Fruit fly (Drosophila melanogaster): ENCODE data around the gene Polr3D.

The Polr3D gene

dm6 chr3L:18109459-18109863 lies at the start of gene Polr3D, which contains the start of gene mus304:
Gene Polr3D (minus strand): TSS chr3L:18109574.
Gene mus304 (plus strand): TSS chr3L:18109814.
- TF ChIP-seq pan (optimal IDR thresholded peaks at IDR 0.05) (no peak), foxo (GFP tag; optimal IDR thresholded peaks at IDR 0.05) (peak in 1 of 2 experiments; percentile 51), Myc (optimal IDR thresholded peaks at IDR 0.05) (no peak), tai (GFP tag; optimal IDR thresholded peaks at IDR 0.05) (no peak), dl (GFP tag; optimal IDR thresholded peaks at IDR 0.05; ENCODE audit: insufficient read depth in 1 of 2, partially characterized antibody in 2 of 2) (no peak), h (GFP tag; optimal IDR thresholded peaks at IDR 0.05) (peak; percentile 40), Hnf4 (GFP tag; optimal IDR thresholded peaks at IDR 0.05) (peak; percentile 20), N (GFP tag; optimal IDR thresholded peaks at IDR 0.05) (no peak), Jra (GFP tag; optimal IDR thresholded peaks at IDR 0.05) (no peak), GATAd (GFP tag; optimal IDR thresholded peaks at IDR 0.05) (no peak), sv (GFP tag; optimal IDR thresholded peaks at IDR 0.05) (no peak), sage (GFP tag; optimal IDR thresholded peaks at IDR 0.05) (no peak), woc (GFP tag; optimal IDR thresholded peaks at IDR 0.05) (no peak), OdsH (GFP tag; optimal IDR thresholded peaks at IDR 0.05) (peak; percentile 24), Dif (GFP tag; optimal IDR thresholded peaks at IDR 0.05; ENCODE audit: partially characterized antibody) (no peak), Rel (GFP tag; optimal IDR thresholded peaks at IDR 0.05) (no peak), Rel (tag; optimal IDR thresholded peaks at IDR 0.05) (peak; percentile 1), Sp1 (GFP tag; optimal IDR thresholded peaks at IDR 0.05) (peak; percentile 28), br (GFP tag; optimal IDR thresholded peaks at IDR 0.05) (no peak), Hr78 (GFP tag; optimal IDR thresholded peaks at IDR 0.05) (no peak), psq (GFP tag; optimal IDR thresholded peaks at IDR 0.05) (peak; percentile 19), CG32264 (GFP tag; optimal IDR thresholded peaks at IDR 0.05) (no peak), CrebA (GFP tag; optimal IDR thresholded peaks at IDR 0.05; ENCODE audit: borderline replicate concordance) (no peak), HLH106 (tag; optimal IDR thresholded peaks at IDR 0.05) (peak; percentile 61), Hr83 (GFP tag; optimal IDR thresholded peaks at IDR 0.05; ENCODE audit: poor library complexity, severe bottlenecking) (no peak), usp (GFP tag; optimal IDR thresholded peaks at IDR 0.05) (no peak), Abd-B (GFP tag; optimal IDR thresholded peaks at IDR 0.05) (no peak), CG9705 (GFP tag; optimal IDR thresholded peaks at IDR 0.05) (peak; percentile 65), jim (GFP tag; optimal IDR thresholded peaks at IDR 0.05) (no peak), fru (GFP tag; optimal IDR thresholded peaks at IDR 0.05) (peak; percentile 18), dsf (GFP tag; optimal IDR thresholded peaks at IDR 0.05; ENCODE audit: borderline replicate concordance) (peak; percentile 13), Vsx2 (GFP tag; optimal IDR thresholded peaks at IDR 0.05; ENCODE audit: partially characterized antibody) (no peak), brk (GFP tag; optimal IDR thresholded peaks at IDR 0.05) (no peak), Mio (GFP tag; optimal IDR thresholded peaks at IDR 0.05) (no peak), lola (GFP tag; optimal IDR thresholded peaks at IDR 0.05) (no peak), dmrt93B (GFP tag; optimal IDR thresholded peaks at IDR 0.05) (no peak), ey (GFP tag; optimal IDR thresholded peaks at IDR 0.05) (peak; percentile 47), rgr (GFP tag; optimal IDR thresholded peaks at IDR 0.05) (peak; percentile 23), Dfd (GFP tag; optimal IDR thresholded peaks at IDR 0.05) (no peak)

dm6 chr3L:18154140-18154539 lies 44.8 kb upstream of the Polr3D start:
- TF ChIP-seq CrebA (GFP tag; optimal IDR thresholded peaks at IDR 0.05; ENCODE audit: borderline replicate concordance), result no peak
- no peak for TF ChIP-seq Rel (GFP tag; optimal IDR thresholded peaks at IDR 0.05)
- TF ChIP-seq Rel (tag; optimal IDR thresholded peaks at IDR 0.05), result peak; percentile 97

dm6 chr3L:18148418-18148973 lies 39.1 kb upstream of the Polr3D start, which contains the start of gene CG7330:
Gene CG7330 (plus strand): TSS chr3L:18148923.
- peak; percentile 88 for TF ChIP-seq Sp1 (GFP tag; optimal IDR thresholded peaks at IDR 0.05)
- TF ChIP-seq Hnf4 (GFP tag; optimal IDR thresholded peaks at IDR 0.05), result peak; percentile 65
- TF ChIP-seq woc (GFP tag; optimal IDR thresholded peaks at IDR 0.05), result peak; percentile 10
- TF ChIP-seq br (GFP tag; optimal IDR thresholded peaks at IDR 0.05), result peak; percentile 58
- no peak for TF ChIP-seq dl (GFP tag; optimal IDR thresholded peaks at IDR 0.05; ENCODE audit: insufficient read depth in 1 of 2, partially characterized antibody in 2 of 2)
- TF ChIP-seq jim (GFP tag; optimal IDR thresholded peaks at IDR 0.05), result no peak
- peak; percentile 77 for TF ChIP-seq fru (GFP tag; optimal IDR thresholded peaks at IDR 0.05)
- TF ChIP-seq Vsx2 (GFP tag; optimal IDR thresholded peaks at IDR 0.05; ENCODE audit: partially characterized antibody), result no peak
- TF ChIP-seq CG32264 (GFP tag; optimal IDR thresholded peaks at IDR 0.05), result no peak
- peak; percentile 76 for TF ChIP-seq dmrt93B (GFP tag; optimal IDR thresholded peaks at IDR 0.05)
- peak; percentile 87 for TF ChIP-seq sv (GFP tag; optimal IDR thresholded peaks at IDR 0.05)
- no peak for TF ChIP-seq Dfd (GFP tag; optimal IDR thresholded peaks at IDR 0.05)
- TF ChIP-seq CG9705 (GFP tag; optimal IDR thresholded peaks at IDR 0.05), result peak; percentile 58
- no peak for TF ChIP-seq CrebA (GFP tag; optimal IDR thresholded peaks at IDR 0.05; ENCODE audit: borderline replicate concordance)
- no peak for TF ChIP-seq N (GFP tag; optimal IDR thresholded peaks at IDR 0.05)
- TF ChIP-seq usp (GFP tag; optimal IDR thresholded peaks at IDR 0.05), result no peak
- no peak for TF ChIP-seq tai (GFP tag; optimal IDR thresholded peaks at IDR 0.05)
- TF ChIP-seq brk (GFP tag; optimal IDR thresholded peaks at IDR 0.05), result peak; percentile 11
- peak in 1 of 2 experiments; percentile 87 for TF ChIP-seq foxo (GFP tag; optimal IDR thresholded peaks at IDR 0.05)
- peak; percentile 62 for TF ChIP-seq ey (GFP tag; optimal IDR thresholded peaks at IDR 0.05)
- peak; percentile 6 for TF ChIP-seq Jra (GFP tag; optimal IDR thresholded peaks at IDR 0.05)
- peak; percentile 77 for TF ChIP-seq psq (GFP tag; optimal IDR thresholded peaks at IDR 0.05)
- TF ChIP-seq GATAd (GFP tag; optimal IDR thresholded peaks at IDR 0.05), result no peak
- peak; percentile 81 for TF ChIP-seq h (GFP tag; optimal IDR thresholded peaks at IDR 0.05)
- TF ChIP-seq HLH106 (tag; optimal IDR thresholded peaks at IDR 0.05), result peak; percentile 86
- peak; percentile 88 for TF ChIP-seq OdsH (GFP tag; optimal IDR thresholded peaks at IDR 0.05)
- TF ChIP-seq pan (optimal IDR thresholded peaks at IDR 0.05), result no peak
- peak; percentile 78 for TF ChIP-seq rgr (GFP tag; optimal IDR thresholded peaks at IDR 0.05)
- peak; percentile 5 for TF ChIP-seq sage (GFP tag; optimal IDR thresholded peaks at IDR 0.05)
- TF ChIP-seq Hr78 (GFP tag; optimal IDR thresholded peaks at IDR 0.05), result no peak
- TF ChIP-seq Rel (GFP tag; optimal IDR thresholded peaks at IDR 0.05), result no peak
- no peak for TF ChIP-seq Rel (tag; optimal IDR thresholded peaks at IDR 0.05)

Data from whole organism, wandering third instar larva.